Fruit fly (Drosophila melanogaster) whole organism, prepupa: ENCODE measurements around the gene CG14053.

Experiments
- Blimp-1 ChIP-seq: fragments of 200-800 bp; sonication (Bioruptor generic); optimal IDR thresholded peaks from 3 replicates; lab custom pipeline; 2017; ENCODE audit warnings: missing biosample characterization, missing genetic modification characterization, mild to moderate bottlenecking, moderate library complexity, missing genetic modification reagents
- CG10669 ChIP-seq: fragments of 200-800 bp; sonication (Bioruptor generic); optimal IDR thresholded peaks from 3 replicates; lab custom pipeline; 2018; ENCODE audit warnings: missing biosample characterization, mild to moderate bottlenecking, missing genetic modification characterization, moderate library complexity
- CG11762 ChIP-seq: fragments of 200-800 bp; sonication (Bioruptor generic); optimal IDR thresholded peaks from 3 replicates; lab custom pipeline; 2016; ENCODE audit warnings: missing biosample characterization, missing genetic modification characterization; ENCODE audit not compliant: insufficient read depth
- CG11902 ChIP-seq: fragments of 200-800 bp; sonication (Bioruptor generic); optimal IDR thresholded peaks from 3 replicates; lab custom pipeline; 2016; ENCODE audit warnings: missing biosample characterization, missing genetic modification characterization
- CG15336 ChIP-seq: fragments of 200-800 bp; sonication (Bioruptor generic); IDR thresholded peaks from 2 replicates; pipeline ENCODE4 v1.3.6; 2022; ENCODE audit warnings: missing biosample characterization, missing genetic modification characterization
- CG1621 ChIP-seq: fragments of 200-800 bp; sonication (Bioruptor generic); optimal IDR thresholded peaks from 3 replicates; lab custom pipeline; 2018; ENCODE audit warnings: missing biosample characterization, mild to moderate bottlenecking, missing genetic modification characterization
- CG16779 ChIP-seq: fragments of 200-800 bp; sonication (Bioruptor generic); optimal IDR thresholded peaks from 3 replicates; lab custom pipeline; 2017; ENCODE audit warnings: missing biosample characterization, mild to moderate bottlenecking, missing genetic modification characterization
- CG31627 ChIP-seq: fragments of 200-800 bp; sonication (Bioruptor generic); optimal IDR thresholded peaks from 3 replicates; lab custom pipeline; 2016; ENCODE audit warnings: missing biosample characterization, missing genetic modification characterization
- CG32006 ChIP-seq: fragments of 200-800 bp; sonication (Bioruptor generic); optimal IDR thresholded peaks from 3 replicates; lab custom pipeline; 2017; ENCODE audit warnings: missing biosample characterization, mild to moderate bottlenecking, missing genetic modification characterization
- CG34406 ChIP-seq: fragments of 200-800 bp; sonication (Bioruptor generic); optimal IDR thresholded peaks from 3 replicates; lab custom pipeline; 2016; ENCODE audit warnings: missing biosample characterization, missing genetic modification characterization
- CG3919 ChIP-seq: fragments of 200-800 bp; sonication (Bioruptor generic); optimal IDR thresholded peaks from 3 replicates; lab custom pipeline; 2016; ENCODE audit warnings: missing biosample characterization, missing genetic modification characterization
- CG4318 ChIP-seq: fragments of 200-800 bp; sonication (Bioruptor generic); optimal IDR thresholded peaks from 3 replicates; lab custom pipeline; 2017; ENCODE audit warnings: missing biosample characterization, mild to moderate bottlenecking, missing genetic modification characterization
- CG6163 ChIP-seq: fragments of 200-800 bp; sonication (Bioruptor generic); IDR thresholded peaks from 3 replicates; pipeline ENCODE4 v1.3.6; 2022; ENCODE audit warnings: missing biosample characterization, missing genetic modification characterization
- CG6792 ChIP-seq: fragments of 200-800 bp; sonication (Bioruptor generic); optimal IDR thresholded peaks from 3 replicates; lab custom pipeline; 2016; ENCODE audit warnings: missing biosample characterization, missing genetic modification characterization
- CG6808 ChIP-seq: fragments of 200-800 bp; sonication (Bioruptor generic); optimal IDR thresholded peaks from 3 replicates; lab custom pipeline; 2017; ENCODE audit warnings: missing biosample characterization, missing genetic modification characterization, mild to moderate bottlenecking, moderate library complexity, missing genetic modification reagents
- CG6854 ChIP-seq: fragments of 200-800 bp; sonication (Bioruptor generic); optimal IDR thresholded peaks from 2 replicates; lab custom pipeline; 2017; ENCODE audit warnings: missing biosample characterization, mild to moderate bottlenecking, missing genetic modification characterization
- CG7368 ChIP-seq: fragments of 200-800 bp; sonication (Bioruptor generic); optimal IDR thresholded peaks from 3 replicates; lab custom pipeline; 2016; ENCODE audit warnings: missing biosample characterization, missing genetic modification characterization
- CG8119 ChIP-seq: fragments of 200-800 bp; sonication (Bioruptor generic); IDR thresholded peaks from 3 replicates; pipeline ENCODE4 v1.3.6; 2022; ENCODE audit warnings: missing biosample characterization, missing genetic modification characterization
- CG8319 ChIP-seq: fragments of 200-800 bp; sonication (Bioruptor generic); optimal IDR thresholded peaks from 3 replicates; lab custom pipeline; 2016; ENCODE audit warnings: missing biosample characterization, missing genetic modification characterization
- CG8632 ChIP-seq: fragments of 200-800 bp; sonication (Bioruptor generic); optimal IDR thresholded peaks from 3 replicates; lab custom pipeline; 2016; ENCODE audit warnings: missing biosample characterization, missing genetic modification characterization
- CG9139 ChIP-seq: fragments of 200-800 bp; sonication (Bioruptor generic); optimal IDR thresholded peaks from 3 replicates; lab custom pipeline; 2017; ENCODE audit warnings: missing biosample characterization, mild to moderate bottlenecking, missing genetic modification characterization
- Eip75B ChIP-seq: fragments of 200-800 bp; sonication (Bioruptor generic); optimal IDR thresholded peaks from 3 replicates; lab custom pipeline; 2016; ENCODE audit warnings: missing biosample characterization, missing genetic modification characterization
- Eip78C ChIP-seq: fragments of 200-800 bp; sonication (Bioruptor generic); peaks from one replicate; lab custom pipeline; 2016; ENCODE audit warnings: missing biosample characterization, missing genetic modification characterization
- Eip93F ChIP-seq: fragments of 200-800 bp; sonication (Bioruptor generic); optimal IDR thresholded peaks from 2 replicates; lab custom pipeline; 2016; ENCODE audit warnings: missing biosample characterization, mild to moderate bottlenecking, missing genetic modification characterization
- Ets21C ChIP-seq: fragments of 200-800 bp; sonication (Bioruptor generic); optimal IDR thresholded peaks from 3 replicates; lab custom pipeline; 2016; ENCODE audit warnings: missing biosample characterization, missing genetic modification characterization
- Ets96B ChIP-seq: fragments of 200-800 bp; optimal IDR thresholded peaks from 2 replicates; lab custom pipeline; 2019; ENCODE audit warnings: missing biosample characterization, mild to moderate bottlenecking, missing genetic modification characterization, moderate library complexity
- Gug ChIP-seq: fragments of 200-800 bp; sonication (Bioruptor generic); IDR thresholded peaks from 2 replicates; pipeline ENCODE4 v1.3.6; 2022; ENCODE audit warnings: missing biosample characterization, missing genetic modification characterization
- Hr38 ChIP-seq: sonication (Bioruptor generic); optimal IDR thresholded peaks from 2 replicates; lab custom pipeline; 2016; ENCODE audit warnings: missing biosample characterization, missing genetic modification characterization
- Hr39 ChIP-seq: fragments of 200-800 bp; sonication (Bioruptor generic); optimal IDR thresholded peaks from 2 replicates; lab custom pipeline; 2016; ENCODE audit warnings: missing biosample characterization, missing genetic modification characterization
- Hr4 ChIP-seq: fragments of 200-800 bp; sonication (Bioruptor generic); optimal IDR thresholded peaks from 3 replicates; lab custom pipeline; 2016; ENCODE audit warnings: missing biosample characterization, missing genetic modification characterization
- Met ChIP-seq: fragments of 200-800 bp; sonication (Bioruptor generic); optimal IDR thresholded peaks from 3 replicates; lab custom pipeline; 2016; ENCODE audit warnings: missing biosample characterization, missing genetic modification characterization
- OdsH ChIP-seq: fragments of 200-800 bp; sonication (Bioruptor generic); optimal IDR thresholded peaks from 3 replicates; lab custom pipeline; 2016; ENCODE audit warnings: missing biosample characterization, missing genetic modification characterization
- Smox ChIP-seq: fragments of 200-800 bp; sonication (Bioruptor generic); optimal IDR thresholded peaks from 3 replicates; lab custom pipeline; 2016; ENCODE audit warnings: missing biosample characterization, missing genetic modification characterization
- Sox14 ChIP-seq: fragments of 200-800 bp; sonication (Bioruptor generic); optimal IDR thresholded peaks from 3 replicates; lab custom pipeline; 2016; ENCODE audit warnings: missing biosample characterization, missing genetic modification characterization
- achi ChIP-seq: fragments of 200-800 bp; sonication (Bioruptor generic); optimal IDR thresholded peaks from 3 replicates; lab custom pipeline; 2016; ENCODE audit warnings: missing biosample characterization, missing genetic modification characterization
- acj6 ChIP-seq: fragments of 200-800 bp; sonication (Bioruptor generic); optimal IDR thresholded peaks from 3 replicates; lab custom pipeline; 2016; ENCODE audit warnings: missing biosample characterization, missing genetic modification characterization
- cyc ChIP-seq: fragments of 200-800 bp; sonication (Bioruptor generic); optimal IDR thresholded peaks from 3 replicates; lab custom pipeline; 2016; ENCODE audit warnings: missing biosample characterization, missing genetic modification characterization
- dsx ChIP-seq: fragments of 200-800 bp; optimal IDR thresholded peaks from 3 replicates; lab custom pipeline; 2019; ENCODE audit warnings: missing biosample characterization, mild to moderate bottlenecking, missing genetic modification characterization, moderate library complexity; ENCODE audit not compliant: poor library complexity, severe bottlenecking
- esn ChIP-seq: fragments of 200-800 bp; sonication (Bioruptor generic); optimal IDR thresholded peaks from 2 replicates; lab custom pipeline; 2016; ENCODE audit warnings: missing biosample characterization, mild to moderate bottlenecking, missing genetic modification characterization, moderate library complexity
- fd59A ChIP-seq: fragments of 200-800 bp; sonication (Bioruptor generic); optimal IDR thresholded peaks from 2 replicates; lab custom pipeline; 2017; ENCODE audit warnings: missing biosample characterization, mild to moderate bottlenecking, missing genetic modification characterization, missing genetic modification reagents
- fd85E ChIP-seq: fragments of 200-800 bp; sonication (Bioruptor generic); optimal IDR thresholded peaks from 3 replicates; lab custom pipeline; 2016; ENCODE audit warnings: missing biosample characterization, missing genetic modification characterization
- fkh ChIP-seq: fragments of 200-800 bp; sonication (Bioruptor generic); optimal IDR thresholded peaks from 3 replicates; lab custom pipeline; 2017; ENCODE audit warnings: missing biosample characterization, mild to moderate bottlenecking, missing genetic modification characterization, moderate library complexity
- lz ChIP-seq: fragments of 200-800 bp; sonication (Bioruptor generic); optimal IDR thresholded peaks from 3 replicates; lab custom pipeline; 2016; ENCODE audit warnings: missing biosample characterization, missing genetic modification characterization
- salr ChIP-seq, 2 experiments: fragments of 200-800 bp; sonication (Bioruptor generic); optimal IDR thresholded peaks; 3 replicates each; lab custom pipeline; 2016 to 2018; ENCODE audit warnings: missing biosample characterization in 2 of 2, missing genetic modification characterization in 2 of 2, mild to moderate bottlenecking in 1 of 2
- spab ChIP-seq: fragments of 200-800 bp; sonication (Bioruptor generic); optimal IDR thresholded peaks from 2 replicates; lab custom pipeline; 2017; ENCODE audit warnings: missing biosample characterization, mild to moderate bottlenecking, missing genetic modification characterization, missing genetic modification reagents
- ss ChIP-seq, 2 experiments: fragments of 200-800 bp; sonication (Bioruptor generic); optimal IDR thresholded peaks; 2 replicates in 1 of 2; 3 replicates in 1 of 2; lab custom pipeline; 2017 to 2018; ENCODE audit warnings: mild to moderate bottlenecking in 2 of 2, missing biosample characterization in 2 of 2, missing genetic modification characterization in 2 of 2, moderate library complexity in 1 of 2
- svp ChIP-seq: fragments of 200-800 bp; sonication (Bioruptor generic); peaks from one replicate; lab custom pipeline; 2016; ENCODE audit warnings: missing biosample characterization, missing genetic modification characterization
- topi ChIP-seq: fragments of 200-800 bp; sonication (Bioruptor generic); optimal IDR thresholded peaks from 3 replicates; lab custom pipeline; 2016; ENCODE audit warnings: missing biosample characterization, missing genetic modification characterization
- vri ChIP-seq: fragments of 200-800 bp; sonication (Bioruptor generic); optimal IDR thresholded peaks from 3 replicates; lab custom pipeline; 2016; ENCODE audit warnings: missing biosample characterization, mild to moderate bottlenecking, missing genetic modification characterization

Gene CG14053

dm6 chrX:2155868-2156267 lies 37.8 kb downstream of the CG14053 start (continued):
- TF ChIP-seq CG3919 (GFP tag; lab: Kevin White, UChicago) (peak; percentile 39), OdsH (GFP tag; lab: Kevin White, UChicago) (no peak), CG10669 (GFP tag; lab: Kevin White, UChicago) (no peak), CG6163 (0 out of 3 replicates have a peak, but pooled peaks have one; percentile 38), Hr38 (GFP tag; lab: Kevin White, UChicago) (no peak), esn (GFP tag; lab: Kevin White, UChicago) (peak; percentile 42), CG8319 (GFP tag; lab: Kevin White, UChicago) (no peak)

- TF ChIP-seq fd59A (GFP tag; lab: Kevin White, UChicago) (no peak), fkh (GFP tag; lab: Kevin White, UChicago) (no peak), dsx (GFP tag; lab: Kevin White, UChicago) (no peak), CG8632 (GFP tag; lab: Kevin White, UChicago) (no peak), esn (GFP tag; lab: Kevin White, UChicago) (peak; percentile 59), Eip75B (GFP tag; lab: Kevin White, UChicago) (peak; percentile 1), vri (peak; percentile 62), Gug (GFP tag; lab: Robert Waterston, UW) (no peak), Eip93F (no peak), salr (GFP tag; optimal IDR thresholded peaks at IDR 0.05; lab: Kevin White, UChicago) (no peak), topi (GFP tag; lab: Kevin White, UChicago) (peak; percentile 38), Ets96B (tag; lab: Kevin White, UChicago) (no peak), ss (GFP tag; optimal IDR thresholded peaks at IDR 0.05; lab: Kevin White, UChicago) (no peak), CG16779 (tag; lab: Kevin White, UChicago) (no peak), Met (GFP tag; lab: Kevin White, UChicago) (peak; percentile 36), CG31627 (GFP tag; lab: Kevin White, UChicago) (peak; percentile 47), CG32006 (GFP tag; lab: Kevin White, UChicago) (no peak), fd85E (GFP tag; lab: Kevin White, UChicago) (no peak), svp (GFP tag; lab: Kevin White, UChicago) (peak; percentile 61), Ets21C (GFP tag; lab: Kevin White, UChicago) (peak; percentile 13), Sox14 (GFP tag; lab: Kevin White, UChicago) (peak; percentile 41), CG8319 (GFP tag; lab: Kevin White, UChicago) (no peak), CG9139 (no peak), Blimp-1 (GFP tag; lab: Kevin White, UChicago) (no peak), CG1621 (tag; lab: Kevin White, UChicago) (peak; percentile 4), CG6854 (no peak), CG6808 (GFP tag; lab: Kevin White, UChicago) (no peak), CG8119 (no peak), OdsH (GFP tag; lab: Kevin White, UChicago) (peak; percentile 20), CG3919 (GFP tag; lab: Kevin White, UChicago) (peak; percentile 17), lz (GFP tag; lab: Kevin White, UChicago) (peak; percentile 44), Eip78C (GFP tag; lab: Kevin White, UChicago) (peak; percentile 70), cyc (peak; percentile 42), Smox (GFP tag; lab: Kevin White, UChicago) (peak; percentile 50), CG11902 (GFP tag; lab: Kevin White, UChicago) (no peak), CG6163 (peak; percentile 15; the same call in 1 of the 3 replicates), CG11762 (no peak), Hr4 (GFP tag; lab: Kevin White, UChicago) (peak; percentile 7), Hr39 (GFP tag; lab: Kevin White, UChicago) (peak; percentile 44), CG7368 (GFP tag; lab: Kevin White, UChicago) (no peak), CG15336 (GFP tag; lab: Robert Waterston, UW) (no peak), CG10669 (GFP tag; lab: Kevin White, UChicago) (no peak), CG4318 (GFP tag; lab: Kevin White, UChicago) (no peak), CG6792 (GFP tag; lab: Kevin White, UChicago) (no peak), spab (GFP tag; lab: Kevin White, UChicago) (no peak), achi (GFP tag; lab: Kevin White, UChicago) (peak; percentile 31), CG34406 (GFP tag; lab: Kevin White, UChicago) (no peak), acj6 (GFP tag; lab: Kevin White, UChicago) (peak; percentile 7)
These were observed 44.2 kb downstream of the CG14053 start, which contains the start of gene bcn92 for dm6 chrX:2149478-2149877. TSS of gene bcn92 (minus strand) at chrX:2149647.
